Fruit fly (Drosophila melanogaster) whole organism, embryonic: ENCODE measurements around the gene Art9.

ENCODE experiments used
- Atf-2 ChIP-seq: fragments of 200-800 bp; sonication (Bioruptor generic); optimal IDR thresholded peaks from 2 replicates; lab custom pipeline; 2016; ENCODE audit warnings: missing biosample characterization, missing genetic modification characterization
- Bgb ChIP-seq: fragments of 200-800 bp; sonication (Bioruptor generic); IDR thresholded peaks from 2 replicates; pipeline ENCODE4 v1.3.6; 2022; ENCODE audit warnings: missing biosample characterization, missing genetic modification characterization; ENCODE audit not compliant: partially characterized antibody
- CG10321 ChIP-seq: fragments of 200-800 bp; sonication (Bioruptor generic); IDR thresholded peaks from 2 replicates; pipeline ENCODE4 v1.3.6; 2022; ENCODE audit warnings: missing biosample characterization, missing genetic modification characterization
- CG12071 ChIP-seq: fragments of 200-800 bp; sonication (Bioruptor generic); optimal IDR thresholded peaks from 3 replicates; lab custom pipeline; 2018; ENCODE audit warnings: missing biosample characterization, mild to moderate bottlenecking, missing genetic modification characterization
- CG17328 ChIP-seq: fragments of 200-800 bp; sonication (Bioruptor generic); IDR thresholded peaks from 2 replicates; pipeline ENCODE4 v1.3.6; 2022; ENCODE audit warnings: missing biosample characterization, missing genetic modification characterization
- CG17361 ChIP-seq: fragments of 200-800 bp; sonication (Bioruptor generic); IDR thresholded peaks from 3 replicates; pipeline ENCODE4 v1.3.6; 2022; ENCODE audit warnings: missing biosample characterization, missing genetic modification characterization
- CG1832 ChIP-seq: fragments of 200-800 bp; sonication (Bioruptor generic); optimal IDR thresholded peaks from 2 replicates; lab custom pipeline; 2017; ENCODE audit warnings: missing biosample characterization, mild to moderate bottlenecking, missing genetic modification characterization, inconsistent platforms
- CG31441 ChIP-seq: fragments of 200-800 bp; sonication (Bioruptor generic); IDR thresholded peaks from 2 replicates; pipeline ENCODE4 v1.3.6; 2022; ENCODE audit warnings: missing biosample characterization, missing genetic modification characterization
- CG3838 ChIP-seq: fragments of 200-800 bp; sonication (Bioruptor generic); optimal IDR thresholded peaks from 3 replicates; lab custom pipeline; 2016; ENCODE audit warnings: missing biosample characterization, missing genetic modification characterization
- CG42726 ChIP-seq: fragments of 200-800 bp; sonication (Bioruptor generic); IDR thresholded peaks from 2 replicates; pipeline ENCODE4 v1.3.6; 2022; ENCODE audit warnings: missing biosample characterization, missing genetic modification characterization; ENCODE audit not compliant: partially characterized antibody
- CG4360 ChIP-seq: fragments of 200-800 bp; sonication (Bioruptor generic); IDR thresholded peaks from 2 replicates; pipeline ENCODE4 v1.3.6; 2022; ENCODE audit warnings: missing biosample characterization, missing genetic modification characterization
- CG8290 ChIP-seq, 3 experiments: fragments of 200-800 bp; sonication (Bioruptor generic); optimal IDR thresholded peaks; 2 replicates each; lab custom pipeline; 2016 to 2019; ENCODE audit warnings: missing biosample characterization in 3 of 3, missing genetic modification characterization in 3 of 3, mild to moderate bottlenecking in 2 of 3, moderate library complexity in 1 of 3
- CG9797 ChIP-seq: fragments of 200-800 bp; sonication (Bioruptor generic); optimal IDR thresholded peaks from 3 replicates; lab custom pipeline; 2018; ENCODE audit warnings: missing biosample characterization, mild to moderate bottlenecking, missing genetic modification characterization
- CG9932 ChIP-seq: fragments of 200-800 bp; sonication (Bioruptor generic); IDR thresholded peaks from 2 replicates; pipeline ENCODE4 v1.3.6; 2022; ENCODE audit warnings: missing biosample characterization, missing genetic modification characterization
- CoRest ChIP-seq: fragments of 200-800 bp; sonication (Bioruptor generic); optimal IDR thresholded peaks from 3 replicates; lab custom pipeline; 2018; ENCODE audit warnings: missing biosample characterization, mild to moderate bottlenecking, missing genetic modification characterization, moderate library complexity
- D19B ChIP-seq: fragments of 200-800 bp; sonication (Bioruptor generic); optimal IDR thresholded peaks from 2 replicates; lab custom pipeline; 2017; ENCODE audit warnings: missing biosample characterization, mild to moderate bottlenecking, missing genetic modification characterization
- Drgx ChIP-seq: fragments of 200-800 bp; sonication (Bioruptor generic); IDR thresholded peaks from 2 replicates; pipeline ENCODE4 v1.3.6; 2022; ENCODE audit warnings: missing biosample characterization, missing genetic modification characterization
- HHEX ChIP-seq: fragments of 200-800 bp; sonication (Bioruptor generic); optimal IDR thresholded peaks from 3 replicates; lab custom pipeline; 2017; ENCODE audit warnings: missing biosample characterization, mild to moderate bottlenecking, missing genetic modification characterization, missing genetic modification reagents
- Jarid2 ChIP-seq: fragments of 200-800 bp; sonication (Bioruptor generic); optimal IDR thresholded peaks from 3 replicates; lab custom pipeline; 2017; ENCODE audit warnings: mild to moderate bottlenecking, missing biosample characterization, missing genetic modification reagents, missing genetic modification characterization
- Kr ChIP-seq: fragments of 200-800 bp; sonication (Bioruptor generic); optimal IDR thresholded peaks from 2 replicates; lab custom pipeline; 2017; ENCODE audit warnings: missing biosample characterization, mild to moderate bottlenecking, missing genetic modification characterization
- Med ChIP-seq: fragments of 200-800 bp; sonication (Bioruptor generic); peaks from one replicate; lab custom pipeline; 2016; ENCODE audit warnings: missing biosample characterization, missing genetic modification characterization, mild to moderate bottlenecking, inconsistent platforms, moderate library complexity
- Nf-YB ChIP-seq: fragments of 200-800 bp; sonication (Bioruptor generic); optimal IDR thresholded peaks from 3 replicates; lab custom pipeline; 2019; ENCODE audit warnings: missing biosample characterization, mild to moderate bottlenecking, missing genetic modification characterization, moderate library complexity
- Sin3A ChIP-seq: fragments of >200 bp; optimal IDR thresholded peaks from 2 replicates; lab custom pipeline; 2018
- Six4 ChIP-seq: fragments of 200-800 bp; sonication (Bioruptor generic); optimal IDR thresholded peaks from 2 replicates; lab custom pipeline; 2016; ENCODE audit warnings: missing biosample characterization, missing genetic modification characterization
- Stat92E ChIP-seq, 3 experiments: fragments of >200 bp in 2 of 3; fragments of 200-800 bp in 1 of 3; sonication (Bioruptor generic) in 1 of 3; optimal IDR thresholded peaks; 2 replicates each; lab custom pipeline; 2017 to 2019; ENCODE audit warnings: missing biosample characterization in 3 of 3, missing genetic modification characterization in 3 of 3, mild to moderate bottlenecking in 1 of 3, moderate library complexity in 1 of 3
- Trl ChIP-seq, 3 experiments: fragments of >200 bp in 2 of 3; fragments of 200-800 bp in 1 of 3; sonication (Bioruptor generic) in 1 of 3; optimal IDR thresholded peaks; 2 replicates in 1 of 3; 3 replicates in 2 of 3; lab custom pipeline; 2016 to 2017; ENCODE audit warnings: missing biosample characterization in 1 of 3, missing genetic modification characterization in 1 of 3
- da ChIP-seq: fragments of 200-800 bp; sonication (Bioruptor generic); optimal IDR thresholded peaks from 2 replicates; lab custom pipeline; 2016; ENCODE audit warnings: missing biosample characterization, missing genetic modification characterization
- ewg ChIP-seq: fragments of 200-800 bp; sonication (Bioruptor generic); optimal IDR thresholded peaks from 3 replicates; lab custom pipeline; 2017; ENCODE audit warnings: mild to moderate bottlenecking, missing biosample characterization, missing genetic modification reagents, missing genetic modification characterization
- eyg ChIP-seq: fragments of 200-800 bp; sonication (Bioruptor generic); optimal IDR thresholded peaks from 3 replicates; lab custom pipeline; 2016; ENCODE audit warnings: missing biosample characterization, missing genetic modification characterization
- grau ChIP-seq: fragments of 200-800 bp; optimal IDR thresholded peaks from 3 replicates; lab custom pipeline; 2019; ENCODE audit warnings: missing biosample characterization, mild to moderate bottlenecking, missing genetic modification characterization, moderate library complexity
- grn ChIP-seq: fragments of 200-800 bp; sonication (Bioruptor generic); optimal IDR thresholded peaks from 3 replicates; lab custom pipeline; 2017; ENCODE audit warnings: missing biosample characterization, missing genetic modification characterization
- her ChIP-seq: fragments of 200-800 bp; sonication (Bioruptor generic); optimal IDR thresholded peaks from 2 replicates; lab custom pipeline; 2016; ENCODE audit warnings: missing biosample characterization, missing genetic modification characterization
- hkb ChIP-seq, 2 experiments: fragments of 200-800 bp in 1 of 2; fragments of >200 bp in 1 of 2; sonication (Bioruptor generic) in 1 of 2; IDR thresholded peaks in 1 of 2; optimal IDR thresholded peaks in 1 of 2; 2 replicates each; pipeline versions ENCODE4 v1.3.6 to Lab custom; 2017 to 2022; ENCODE audit warnings: missing biosample characterization in 1 of 2, missing genetic modification characterization in 1 of 2
- lmd ChIP-seq: fragments of 200-800 bp; sonication (Bioruptor generic); IDR thresholded peaks from 2 replicates; pipeline ENCODE4 v1.3.6; 2022; ENCODE audit warnings: missing biosample characterization, missing genetic modification characterization
- nmo ChIP-seq: fragments of 200-800 bp; sonication (Bioruptor generic); optimal IDR thresholded peaks from 2 replicates; lab custom pipeline; 2018; ENCODE audit warnings: missing biosample characterization, mild to moderate bottlenecking, missing genetic modification characterization, moderate library complexity
- otp ChIP-seq: fragments of 200-800 bp; sonication (Bioruptor generic); IDR thresholded peaks from 3 replicates; pipeline ENCODE4, ENCODE4 v1.3.6; 2022; ENCODE audit warnings: missing biosample characterization, missing genetic modification characterization
- pho ChIP-seq: fragments of 200-800 bp; sonication (Bioruptor generic); optimal IDR thresholded peaks from 2 replicates; lab custom pipeline; 2016; ENCODE audit warnings: missing biosample characterization, missing genetic modification characterization
- phol ChIP-seq: fragments of 200-800 bp; sonication (Bioruptor generic); optimal IDR thresholded peaks from 3 replicates; lab custom pipeline; 2018; ENCODE audit warnings: missing biosample characterization, mild to moderate bottlenecking, missing genetic modification characterization, moderate library complexity
- pros ChIP-seq: fragments of 200-800 bp; sonication (Bioruptor generic); optimal IDR thresholded peaks from 3 replicates; lab custom pipeline; 2019; ENCODE audit warnings: missing biosample characterization, mild to moderate bottlenecking, missing genetic modification characterization, moderate library complexity
- sna ChIP-seq: fragments of 200-800 bp; sonication (Bioruptor generic); IDR thresholded peaks from 2 replicates; pipeline ENCODE4 v1.3.6; 2022; ENCODE audit warnings: missing biosample characterization, missing genetic modification characterization; ENCODE audit not compliant: partially characterized antibody
- sqz ChIP-seq: fragments of 200-800 bp; sonication (Bioruptor generic); optimal IDR thresholded peaks from 3 replicates; lab custom pipeline; 2018; ENCODE audit warnings: missing biosample characterization, mild to moderate bottlenecking, missing genetic modification characterization
- sug ChIP-seq: fragments of 200-800 bp; optimal IDR thresholded peaks from 2 replicates; lab custom pipeline; 2019; ENCODE audit warnings: missing biosample characterization, mild to moderate bottlenecking, missing genetic modification characterization, moderate library complexity
- twi ChIP-seq: fragments of 200-800 bp; optimal IDR thresholded peaks from 2 replicates; lab custom pipeline; 2019; ENCODE audit warnings: missing biosample characterization, mild to moderate bottlenecking, missing genetic modification characterization, moderate library complexity
- vnd ChIP-seq: fragments of 200-800 bp; sonication (Bioruptor generic); IDR thresholded peaks from 3 replicates; pipeline ENCODE4 v1.3.6; 2022; ENCODE audit warnings: missing biosample characterization, missing genetic modification characterization; ENCODE audit not compliant: partially characterized antibody
- z ChIP-seq: fragments of 200-800 bp; sonication (Bioruptor generic); IDR thresholded peaks from 3 replicates; pipeline ENCODE4 v1.3.6; 2022; ENCODE audit warnings: missing biosample characterization, missing genetic modification characterization
- zen ChIP-seq: fragments of 200-800 bp; sonication (Bioruptor generic); optimal IDR thresholded peaks from 3 replicates; lab custom pipeline; 2018; ENCODE audit warnings: missing biosample characterization, mild to moderate bottlenecking, missing genetic modification characterization, moderate library complexity
- zen2 ChIP-seq: fragments of 200-800 bp; sonication (Bioruptor generic); IDR thresholded peaks from 3 replicates; pipeline ENCODE4 v1.3.6; 2022; ENCODE audit warnings: missing biosample characterization, missing genetic modification characterization; ENCODE audit not compliant: partially characterized antibody
- zf30C ChIP-seq: fragments of 200-800 bp; sonication (Bioruptor generic); optimal IDR thresholded peaks from 3 replicates; lab custom pipeline; 2018; ENCODE audit warnings: missing biosample characterization, mild to moderate bottlenecking, missing genetic modification characterization

The Art9 gene

dm6 chr3R:13901543-13901945 is 41.7 kb downstream of the Art9 start, which contains the start of gene ems (continued):
- peak; percentile 82 for TF ChIP-seq grn (GFP tag; lab: Kevin White, UChicago)
- TF ChIP-seq otp (GFP tag; lab: Robert Waterston, UW), result 0 out of 3 replicates have a peak, but pooled peaks have one; percentile 40
- TF ChIP-seq D19B, result no peak
- TF ChIP-seq eyg (GFP tag; lab: Kevin White, UChicago), result no peak
- TF ChIP-seq CG17361 (GFP tag; lab: Robert Waterston, UW), result no peak
- TF ChIP-seq Sin3A, result no peak
- peak; percentile 17 for TF ChIP-seq zf30C (GFP tag; lab: Kevin White, UChicago)
- peak in 1 of 3 experiments; percentile 62 for TF ChIP-seq Stat92E (GFP tag; optimal IDR thresholded peaks at IDR 0.05; lab: Kevin White, UChicago)
- no peak for TF ChIP-seq sqz (GFP tag; lab: Kevin White, UChicago)
- TF ChIP-seq da, result no peak
- TF ChIP-seq Bgb (GFP tag; lab: Robert Waterston, UW), result peak; percentile 59; the same call in 1 of the 2 replicates
- peak; percentile 64 for TF ChIP-seq Kr (GFP tag; lab: Kevin White, UChicago)
- peak; percentile 99 for TF ChIP-seq CG1832
- TF ChIP-seq nmo, result peak; percentile 40
- no peak for TF ChIP-seq her (GFP tag; lab: Kevin White, UChicago)
- peak; percentile 28; the same call in 1 of the 2 replicates for TF ChIP-seq CG17328 (GFP tag; lab: Robert Waterston, UW)
- TF ChIP-seq zen, result peak; percentile 24
- no peak for TF ChIP-seq lmd (GFP tag; lab: Robert Waterston, UW)
- peak; percentile 62 for TF ChIP-seq sna (GFP tag; lab: Robert Waterston, UW)
- TF ChIP-seq Nf-YB (GFP tag; lab: Kevin White, UChicago), result peak; percentile 98
- TF ChIP-seq z (GFP tag; lab: Robert Waterston, UW), result no peak
- TF ChIP-seq CG9932, result 0 out of 2 replicates have a peak, but pooled peaks have one; percentile 10
- peak; percentile 18 for TF ChIP-seq CG12071 (GFP tag; lab: Kevin White, UChicago)
- no peak for TF ChIP-seq CG31441
- TF ChIP-seq CG9797 (GFP tag; lab: Kevin White, UChicago), result no peak
- peak; percentile 81 for TF ChIP-seq Jarid2 (GFP tag; lab: Kevin White, UChicago)
- TF ChIP-seq CoRest (tag; lab: Kevin White, UChicago), result peak; percentile 61
- TF ChIP-seq Atf-2, result no peak
- no peak for TF ChIP-seq Six4 (GFP tag; lab: Kevin White, UChicago)
- TF ChIP-seq CG8290 (GFP tag; optimal IDR thresholded peaks at IDR 0.05; lab: Kevin White, UChicago), result no peak
- no peak for TF ChIP-seq CG8290 (tag; optimal IDR thresholded peaks at IDR 0.05; lab: Kevin White, UChicago)
- peak; percentile 27 for TF ChIP-seq pros (GFP tag; lab: Kevin White, UChicago)
- TF ChIP-seq zen2 (GFP tag; lab: Robert Waterston, UW), result peak; percentile 17; the same call in 1 of the 3 replicates
- TF ChIP-seq Drgx (GFP tag; lab: Robert Waterston, UW), result peak; percentile 24; the same call in 1 of the 2 replicates
- TF ChIP-seq sug (tag; lab: Kevin White, UChicago), result no peak
- peak; percentile 99 for TF ChIP-seq CG10321 (GFP tag; lab: Robert Waterston, UW)
- TF ChIP-seq vnd (GFP tag; lab: Robert Waterston, UW), result 0 out of 3 replicates have a peak, but pooled peaks have one; percentile 9
- TF ChIP-seq twi (tag; lab: Kevin White, UChicago), result peak; percentile 41
- TF ChIP-seq Med (GFP tag; lab: Kevin White, UChicago), result peak; percentile 63
- TF ChIP-seq pho (GFP tag; lab: Kevin White, UChicago), result no peak
- peak; percentile 56 for TF ChIP-seq CG4360 (GFP tag; lab: Robert Waterston, UW)
- peak; percentile 13 for TF ChIP-seq grau
- peak; percentile 34; the same call in 1 of the 2 replicates for TF ChIP-seq CG42726 (GFP tag; lab: Robert Waterston, UW)
- TF ChIP-seq HHEX (GFP tag; lab: Kevin White, UChicago), result no peak
- TF ChIP-seq Trl (optimal IDR thresholded peaks at IDR 0.05; lab: Kevin White, UChicago), result peak; percentile 44 to 81
- peak; percentile 11 for TF ChIP-seq Trl (GFP tag; optimal IDR thresholded peaks at IDR 0.05; lab: Kevin White, UChicago)
- no peak for TF ChIP-seq hkb (optimal IDR thresholded peaks at IDR 0.05; lab: Kevin White, UChicago)
- TF ChIP-seq hkb (GFP tag; IDR thresholded peaks at IDR 0.05; lab: Robert Waterston, UW), result peak; percentile 30; the same call in 1 of the 2 replicates
- no peak for TF ChIP-seq CG3838 (GFP tag; lab: Kevin White, UChicago)
- TF ChIP-seq ewg (GFP tag; lab: Kevin White, UChicago), result peak; percentile 67
- peak; percentile 52 for TF ChIP-seq phol (tag; lab: Kevin White, UChicago)
